Fruit fly (Drosophila melanogaster): ENCODE data around the gene CG18302.

CG18302 gene

dm6 chr2L:10496338-10496737, 37.8 kb upstream of the CG18302 start:
- TF ChIP-seq Abd-B (GFP tag; optimal IDR thresholded peaks at IDR 0.05) (no peak), foxo (GFP tag; optimal IDR thresholded peaks at IDR 0.05) (no peak), lola (GFP tag; optimal IDR thresholded peaks at IDR 0.05) (no peak), usp (GFP tag; optimal IDR thresholded peaks at IDR 0.05) (no peak), jim (GFP tag; optimal IDR thresholded peaks at IDR 0.05) (no peak), Jra (GFP tag; optimal IDR thresholded peaks at IDR 0.05) (no peak), Rel (GFP tag; optimal IDR thresholded peaks at IDR 0.05) (no peak), Rel (tag; optimal IDR thresholded peaks at IDR 0.05) (no peak), dsf (GFP tag; optimal IDR thresholded peaks at IDR 0.05; ENCODE audit: borderline replicate concordance) (no peak), tai (GFP tag; optimal IDR thresholded peaks at IDR 0.05) (no peak), br (GFP tag; optimal IDR thresholded peaks at IDR 0.05) (no peak)

DNA sequence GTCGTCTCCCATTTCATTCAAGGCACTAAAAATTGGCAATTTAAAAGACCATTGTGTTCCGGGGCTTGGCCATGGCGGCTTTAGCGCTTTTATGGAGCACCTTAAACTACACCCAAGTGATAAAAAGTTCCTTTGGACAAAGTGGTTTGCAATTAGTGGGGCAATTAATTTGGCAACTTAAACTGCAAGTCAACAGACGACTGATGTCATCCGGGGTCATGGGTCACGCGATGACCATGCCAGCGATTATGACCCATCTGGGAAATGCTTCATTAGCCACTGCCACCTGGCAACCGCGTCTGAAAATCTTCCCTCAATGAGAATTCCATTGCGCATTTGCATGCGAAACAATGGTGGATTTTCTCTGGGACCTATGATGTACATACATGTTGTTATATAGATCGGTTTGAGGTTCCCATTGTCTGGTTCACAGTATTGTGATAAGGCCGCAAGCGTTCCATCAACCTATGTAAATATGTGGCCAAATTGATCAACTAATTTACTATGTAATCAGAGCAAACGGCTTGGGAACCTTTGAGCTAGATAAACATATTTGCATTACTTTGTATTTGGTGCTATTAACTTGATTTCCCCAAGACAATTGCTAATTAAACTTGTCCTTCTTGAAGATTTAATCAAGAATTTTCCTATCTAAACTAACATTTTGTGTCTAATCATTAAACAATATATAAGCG, 36.9 kb upstream of the CG18302 start:
- TF ChIP-seq woc (GFP tag; optimal IDR thresholded peaks at IDR 0.05) (no peak), Mio (GFP tag; optimal IDR thresholded peaks at IDR 0.05) (no peak), tai (GFP tag; optimal IDR thresholded peaks at IDR 0.05) (no peak), jim (GFP tag; optimal IDR thresholded peaks at IDR 0.05) (no peak)

DNA sequence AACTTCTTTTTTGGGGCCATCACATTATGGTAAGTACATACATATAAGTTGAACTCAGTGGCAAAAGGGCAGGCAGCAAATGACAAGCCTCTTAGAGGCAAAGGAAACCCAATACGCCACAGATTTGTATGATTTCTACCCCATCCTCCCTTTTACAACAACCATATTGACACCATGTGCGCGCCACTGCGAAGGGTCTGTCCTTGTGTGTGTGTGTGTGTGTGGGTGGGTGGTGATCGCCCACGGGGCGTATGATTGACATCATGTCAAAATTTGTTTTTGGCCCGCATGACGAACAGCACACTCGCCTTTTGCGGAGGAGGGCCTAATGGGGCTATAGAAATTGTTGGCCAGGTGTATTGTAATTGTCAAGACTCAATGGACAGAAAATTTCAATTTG, 34.5 kb upstream of the CG18302 start:
- TF ChIP-seq HLH106 (tag; optimal IDR thresholded peaks at IDR 0.05) (no peak), dsf (GFP tag; optimal IDR thresholded peaks at IDR 0.05; ENCODE audit: borderline replicate concordance) (no peak), br (GFP tag; optimal IDR thresholded peaks at IDR 0.05) (no peak), foxo (GFP tag; optimal IDR thresholded peaks at IDR 0.05) (no peak), CG9705 (GFP tag; optimal IDR thresholded peaks at IDR 0.05) (no peak), Hr78 (GFP tag; optimal IDR thresholded peaks at IDR 0.05) (no peak), fru (GFP tag; optimal IDR thresholded peaks at IDR 0.05) (no peak), Myc (optimal IDR thresholded peaks at IDR 0.05) (no peak), ey (GFP tag; optimal IDR thresholded peaks at IDR 0.05) (no peak), lola (GFP tag; optimal IDR thresholded peaks at IDR 0.05) (no peak), dmrt93B (GFP tag; optimal IDR thresholded peaks at IDR 0.05) (no peak), Rel (GFP tag; optimal IDR thresholded peaks at IDR 0.05) (no peak), Rel (tag; optimal IDR thresholded peaks at IDR 0.05) (no peak), GATAd (GFP tag; optimal IDR thresholded peaks at IDR 0.05) (no peak), rgr (GFP tag; optimal IDR thresholded peaks at IDR 0.05) (no peak)

DNA sequence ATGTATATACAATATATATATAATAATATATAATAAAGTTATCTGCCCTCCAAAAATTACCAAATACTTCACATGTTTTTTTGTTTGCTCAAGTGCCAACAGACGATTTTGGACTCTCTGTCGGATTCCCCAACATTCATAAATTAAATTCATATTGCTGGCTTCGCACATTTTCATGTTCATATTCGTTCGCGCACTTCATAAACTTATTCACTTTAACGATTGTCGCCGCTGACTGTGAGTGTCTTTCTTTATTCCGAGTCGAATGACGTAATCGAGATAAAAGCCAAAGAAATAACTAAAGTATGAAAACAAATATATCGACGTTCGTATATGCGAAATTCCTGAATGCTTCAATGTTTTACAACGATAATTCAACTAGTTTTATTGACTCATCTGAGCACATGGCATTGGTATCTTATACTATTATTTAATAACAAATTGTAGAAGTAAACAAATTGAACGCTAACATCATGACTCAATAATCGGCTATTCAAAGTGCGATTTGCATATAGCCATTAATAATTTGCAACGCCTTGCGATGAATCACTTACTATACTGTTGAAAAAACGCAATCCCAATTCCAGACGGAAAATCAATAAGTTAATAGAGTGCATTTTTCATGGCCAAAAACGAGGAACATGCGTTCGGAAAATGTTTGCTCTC, 33.7 kb upstream of the CG18302 start:
- TF ChIP-seq Sp1 (GFP tag; optimal IDR thresholded peaks at IDR 0.05) (no peak), Rel (GFP tag; optimal IDR thresholded peaks at IDR 0.05) (peak; percentile 6), Rel (tag; optimal IDR thresholded peaks at IDR 0.05) (peak; percentile 78), Hr83 (GFP tag; optimal IDR thresholded peaks at IDR 0.05; ENCODE audit: poor library complexity, severe bottlenecking) (no peak)

DNA sequence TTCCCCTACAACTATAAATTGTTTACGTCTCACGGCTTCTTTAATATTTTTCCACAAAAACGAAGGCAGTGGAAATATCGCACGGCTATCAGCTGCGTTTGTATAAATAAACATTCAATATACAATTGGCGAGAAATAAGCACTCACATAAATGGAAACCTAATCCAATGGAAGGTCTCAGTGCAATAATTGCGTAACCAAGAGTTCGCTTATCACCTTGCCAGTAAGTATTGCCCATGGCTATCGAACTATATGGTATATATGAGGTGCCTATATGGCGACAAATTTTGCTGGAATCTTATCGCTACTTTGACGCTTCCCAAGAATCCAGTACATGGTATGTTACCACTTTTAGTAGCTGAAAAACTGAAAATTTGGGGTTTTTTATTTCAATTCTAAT, 31.9 kb upstream of the CG18302 start:
- TF ChIP-seq Hr78 (GFP tag; optimal IDR thresholded peaks at IDR 0.05) (no peak), Vsx2 (GFP tag; optimal IDR thresholded peaks at IDR 0.05; ENCODE audit: partially characterized antibody) (no peak), Jra (GFP tag; optimal IDR thresholded peaks at IDR 0.05) (no peak), CG9705 (GFP tag; optimal IDR thresholded peaks at IDR 0.05) (no peak), jim (GFP tag; optimal IDR thresholded peaks at IDR 0.05) (no peak), Mio (GFP tag; optimal IDR thresholded peaks at IDR 0.05) (no peak), brk (GFP tag; optimal IDR thresholded peaks at IDR 0.05) (no peak), fru (GFP tag; optimal IDR thresholded peaks at IDR 0.05) (no peak), OdsH (GFP tag; optimal IDR thresholded peaks at IDR 0.05) (no peak), Rel (GFP tag; optimal IDR thresholded peaks at IDR 0.05) (no peak), Rel (tag; optimal IDR thresholded peaks at IDR 0.05) (no peak), sv (GFP tag; optimal IDR thresholded peaks at IDR 0.05) (no peak), pan (optimal IDR thresholded peaks at IDR 0.05) (no peak), sage (GFP tag; optimal IDR thresholded peaks at IDR 0.05) (no peak), CrebA (GFP tag; optimal IDR thresholded peaks at IDR 0.05; ENCODE audit: borderline replicate concordance) (no peak), h (GFP tag; optimal IDR thresholded peaks at IDR 0.05) (no peak), Abd-B (GFP tag; optimal IDR thresholded peaks at IDR 0.05) (no peak), psq (GFP tag; optimal IDR thresholded peaks at IDR 0.05) (no peak), Dfd (GFP tag; optimal IDR thresholded peaks at IDR 0.05) (no peak)

All from whole organism, wandering third instar larva.